Worm (Caenorhabditis elegans) whole organism, late embryonic: ENCODE measurements around the gene Y73B6BL.270.

ENCODE experiments used
- C38D4.7 ChIP-seq: fragments of 200-800 bp; sonication (Bioruptor generic); optimal IDR thresholded peaks from 2 replicates; lab custom pipeline; 2018; ENCODE audit warnings: mild to moderate bottlenecking, missing genetic modification characterization, moderate library complexity, missing compliant biosample characterization
- F13H6.1 ChIP-seq: sonication (generic microtip); optimal IDR thresholded peaks from 2 replicates; lab custom pipeline; 2016; ENCODE audit warnings: missing genetic modification characterization, missing compliant biosample characterization
- K02D7.2 ChIP-seq: sonication (generic microtip); optimal IDR thresholded peaks from 2 replicates; lab custom pipeline; 2017; ENCODE audit warnings: mild to moderate bottlenecking, missing genetic modification characterization, missing compliant biosample characterization
- ahr-1 ChIP-seq: sonication (generic microtip); optimal IDR thresholded peaks from 2 replicates; lab custom pipeline; 2016; ENCODE audit warnings: missing genetic modification characterization, missing compliant biosample characterization
- ama-1 ChIP-seq: fragments of 150-350 bp; optimal IDR thresholded peaks from 2 replicates; lab custom pipeline; 2014
- ceh-14 ChIP-seq: sonication (generic microtip); optimal IDR thresholded peaks from 2 replicates; lab custom pipeline; 2016; ENCODE audit warnings: missing genotype, missing genetic modification characterization, missing compliant biosample characterization
- ceh-18 ChIP-seq: sonication (generic microtip); optimal IDR thresholded peaks from 2 replicates; lab custom pipeline; 2016; ENCODE audit warnings: missing genetic modification characterization, missing compliant biosample characterization
- ceh-19 ChIP-seq: fragments of 200-800 bp; sonication (Bioruptor generic); optimal IDR thresholded peaks from 2 replicates; lab custom pipeline; 2018; ENCODE audit warnings: mild to moderate bottlenecking, missing genetic modification characterization, missing compliant biosample characterization
- ceh-22 ChIP-seq: sonication (generic microtip); optimal IDR thresholded peaks from 2 replicates; lab custom pipeline; 2017; ENCODE audit warnings: missing biosample characterization, missing genetic modification characterization
- ceh-24 ChIP-seq: sonication (generic microtip); optimal IDR thresholded peaks from 2 replicates; lab custom pipeline; 2016; ENCODE audit warnings: mild to moderate bottlenecking, missing genetic modification characterization, missing compliant biosample characterization
- ceh-30 ChIP-seq: fragments of 150-350 bp; optimal IDR thresholded peaks from 2 replicates; lab custom pipeline; 2014; ENCODE audit warnings: missing biosample characterization, missing genetic modification characterization
- ceh-31 ChIP-seq: sonication (generic microtip); optimal IDR thresholded peaks from 2 replicates; lab custom pipeline; 2016; ENCODE audit warnings: missing genetic modification characterization, missing compliant biosample characterization
- ceh-34 ChIP-seq: sonication (generic microtip); optimal IDR thresholded peaks from 2 replicates; lab custom pipeline; 2016; ENCODE audit warnings: mild to moderate bottlenecking, missing genetic modification characterization, missing compliant biosample characterization
- ceh-45 ChIP-seq: fragments of 200-800 bp; sonication (Bioruptor generic); IDR thresholded peaks from 2 replicates; pipeline ENCODE4 v1.3.6; 2022; ENCODE audit warnings: missing genetic modification reagents, missing genetic modification characterization, missing compliant biosample characterization
- ceh-6 ChIP-seq: fragments of 200-800 bp; sonication (Bioruptor generic); optimal IDR thresholded peaks from 2 replicates; lab custom pipeline; 2018; ENCODE audit warnings: mild to moderate bottlenecking, missing genetic modification characterization, missing compliant biosample characterization
- dmd-4 ChIP-seq: sonication (generic microtip); optimal IDR thresholded peaks from 2 replicates; lab custom pipeline; 2016; ENCODE audit warnings: borderline replicate concordance, missing genetic modification characterization, missing compliant biosample characterization
- dve-1 ChIP-seq: sonication (generic microtip); optimal IDR thresholded peaks from 2 replicates; lab custom pipeline; 2017; ENCODE audit warnings: antibody characterized with exemption, mild to moderate bottlenecking, missing genetic modification characterization, missing compliant biosample characterization
- elt-4 ChIP-seq: sonication (generic microtip); optimal IDR thresholded peaks from 2 replicates; lab custom pipeline; 2016; ENCODE audit warnings: missing genetic modification characterization, missing compliant biosample characterization
- ets-4 ChIP-seq: sonication (generic microtip); optimal IDR thresholded peaks from 2 replicates; lab custom pipeline; 2016; ENCODE audit warnings: missing genetic modification characterization, missing compliant biosample characterization
- fkh-6 ChIP-seq: sonication (generic microtip); optimal IDR thresholded peaks from 2 replicates; lab custom pipeline; 2016; ENCODE audit warnings: missing genetic modification characterization, missing compliant biosample characterization
- gmeb-2 ChIP-seq: sonication (generic microtip); optimal IDR thresholded peaks from 2 replicates; lab custom pipeline; 2016; ENCODE audit warnings: missing genetic modification characterization, inconsistent platforms, missing compliant biosample characterization
- hlh-13 ChIP-seq: fragments of 200-800 bp; sonication (Bioruptor generic); optimal IDR thresholded peaks from 2 replicates; lab custom pipeline; 2018; ENCODE audit warnings: mild to moderate bottlenecking, missing genetic modification characterization, missing compliant biosample characterization
- hlh-15 ChIP-seq: sonication (generic microtip); optimal IDR thresholded peaks from 2 replicates; lab custom pipeline; 2016; ENCODE audit warnings: missing genetic modification characterization, missing compliant biosample characterization
- hlh-30 ChIP-seq: sonication (generic microtip); optimal IDR thresholded peaks from 2 replicates; lab custom pipeline; 2017; ENCODE audit warnings: antibody characterized with exemption, missing genetic modification characterization, missing compliant biosample characterization; ENCODE audit not compliant: insufficient read depth
- hlh-6 ChIP-seq: sonication (generic microtip); optimal IDR thresholded peaks from 2 replicates; lab custom pipeline; 2016; ENCODE audit warnings: missing genotype, missing genetic modification characterization, missing compliant biosample characterization
- hlh-8 ChIP-seq: sonication (generic microtip); optimal IDR thresholded peaks from 2 replicates; lab custom pipeline; 2016; ENCODE audit warnings: missing genotype, missing genetic modification characterization, missing compliant biosample characterization
- lim-6 ChIP-seq: sonication (generic microtip); optimal IDR thresholded peaks from 2 replicates; lab custom pipeline; 2016; ENCODE audit warnings: missing genetic modification characterization, missing compliant biosample characterization
- lin-11 ChIP-seq: fragments of 200-800 bp; sonication (Bioruptor generic); optimal IDR thresholded peaks from 2 replicates; lab custom pipeline; 2018; ENCODE audit warnings: mild to moderate bottlenecking, missing genetic modification characterization, missing compliant biosample characterization
- madf-2 ChIP-seq: sonication (generic microtip); optimal IDR thresholded peaks from 2 replicates; lab custom pipeline; 2017; ENCODE audit warnings: missing genetic modification characterization, missing compliant biosample characterization
- nfya-1 ChIP-seq: sonication (generic microtip); optimal IDR thresholded peaks from 2 replicates; lab custom pipeline; 2017; ENCODE audit warnings: missing genetic modification characterization, mild to moderate bottlenecking, missing compliant biosample characterization, antibody characterized with exemption, moderate library complexity
- pag-3 ChIP-seq: sonication (generic microtip); optimal IDR thresholded peaks from 2 replicates; lab custom pipeline; 2016; ENCODE audit warnings: missing compliant biosample characterization, missing genetic modification characterization, borderline replicate concordance
- pat-9 ChIP-seq: fragments of 200-800 bp; sonication (Bioruptor generic); optimal IDR thresholded peaks from 2 replicates; lab custom pipeline; 2018; ENCODE audit warnings: mild to moderate bottlenecking, missing genetic modification characterization, moderate library complexity, missing compliant biosample characterization
- pax-1 ChIP-seq: fragments of 150-350 bp; optimal IDR thresholded peaks from 2 replicates; lab custom pipeline; 2014; ENCODE audit warnings: missing biosample characterization, missing genetic modification characterization
- pha-2 ChIP-seq: sonication (generic microtip); optimal IDR thresholded peaks from 2 replicates; lab custom pipeline; 2017; ENCODE audit warnings: mild to moderate bottlenecking, missing genetic modification characterization, missing compliant biosample characterization
- pros-1 ChIP-seq: fragments of 150-350 bp; optimal IDR thresholded peaks from 2 replicates; lab custom pipeline; 2014; ENCODE audit warnings: missing biosample characterization, missing genetic modification reagents, missing genetic modification characterization
- ref-2 ChIP-seq: sonication (generic microtip); optimal IDR thresholded peaks from 2 replicates; lab custom pipeline; 2016; ENCODE audit warnings: missing genetic modification characterization, missing compliant biosample characterization
- rnt-1 ChIP-seq: sonication (generic microtip); optimal IDR thresholded peaks from 2 replicates; lab custom pipeline; 2016; ENCODE audit warnings: missing genetic modification characterization, missing compliant biosample characterization
- sdc-2 ChIP-seq: sonication (generic microtip); optimal IDR thresholded peaks from 2 replicates; lab custom pipeline; 2016; ENCODE audit warnings: missing genotype, missing genetic modification characterization, missing compliant biosample characterization
- sox-2 ChIP-seq: fragments of 200-800 bp; sonication (Bioruptor generic); IDR thresholded peaks from 2 replicates; pipeline ENCODE4 v1.3.6; 2022; ENCODE audit warnings: missing genetic modification reagents, missing genetic modification characterization, missing compliant biosample characterization
- sox-4 ChIP-seq: sonication (generic microtip); optimal IDR thresholded peaks from 2 replicates; lab custom pipeline; 2017; ENCODE audit warnings: mild to moderate bottlenecking, missing genetic modification characterization, inconsistent platforms, missing compliant biosample characterization
- tbx-2 ChIP-seq: sonication (generic microtip); optimal IDR thresholded peaks from 2 replicates; lab custom pipeline; 2016; ENCODE audit warnings: missing genetic modification characterization, missing compliant biosample characterization
- tbx-7 ChIP-seq: sonication (generic microtip); optimal IDR thresholded peaks from 2 replicates; lab custom pipeline; 2016; ENCODE audit warnings: missing genotype, missing genetic modification characterization, missing compliant biosample characterization
- ttx-3 ChIP-seq: sonication (generic microtip); optimal IDR thresholded peaks from 2 replicates; lab custom pipeline; 2016; ENCODE audit warnings: missing genetic modification reagents, missing genetic modification characterization, missing compliant biosample characterization
- unc-3 ChIP-seq, 2 experiments: fragments of 200-800 bp in 1 of 2; sonication (Bioruptor generic) in 1 of 2; sonication (generic microtip) in 1 of 2; conservative IDR thresholded peaks in 1 of 2; optimal IDR thresholded peaks in 1 of 2; 2 replicates each; pipeline versions ENCODE4 v1.3.6 to Lab custom; 2016 to 2022; ENCODE audit warnings: missing compliant biosample characterization in 2 of 2, missing genetic modification characterization in 2 of 2, missing genetic modification reagents in 1 of 2
- unc-42 ChIP-seq: sonication (generic microtip); optimal IDR thresholded peaks from 2 replicates; lab custom pipeline; 2016; ENCODE audit warnings: missing genotype, missing genetic modification characterization, missing compliant biosample characterization
- unc-55 ChIP-seq: sonication (generic microtip); optimal IDR thresholded peaks from 2 replicates; lab custom pipeline; 2017; ENCODE audit warnings: missing biosample characterization, missing genetic modification reagents, missing genetic modification characterization
- unc-86 ChIP-seq: sonication (generic microtip); optimal IDR thresholded peaks from 2 replicates; lab custom pipeline; 2016; ENCODE audit warnings: missing genetic modification characterization, missing compliant biosample characterization
- zip-5 ChIP-seq: sonication (generic microtip); optimal IDR thresholded peaks from 2 replicates; lab custom pipeline; 2016; ENCODE audit warnings: missing genetic modification characterization, missing compliant biosample characterization

The Y73B6BL.270 gene

ce11 chrIV:6321667-6322066 is 43.5 kb upstream of the Y73B6BL.270 start, which contains the start of gene Y73B6BL.29 (continued):
- TF ChIP-seq lim-6 (tag; lab: Kevin White, UChicago) (peak; percentile 32), ceh-18 (tag; lab: Kevin White, UChicago) (peak; percentile 27), ceh-34 (tag; lab: Kevin White, UChicago) (peak; percentile 13), nfya-1 (tag; lab: Kevin White, UChicago) (peak; percentile 50), K02D7.2 (no peak), hlh-8 (tag; lab: Kevin White, UChicago) (peak; percentile 86), ttx-3 (peak; percentile 54), ceh-45 (no peak), unc-86 (tag; lab: Kevin White, UChicago) (peak; percentile 12), zip-5 (tag; lab: Kevin White, UChicago) (peak; percentile 84), ceh-14 (tag; lab: Kevin White, UChicago) (peak; percentile 56), pros-1 (no peak), pax-1 (tag; lab: Kevin White, UChicago) (peak; percentile 63), pat-9 (no peak), ahr-1 (tag; lab: Kevin White, UChicago) (no peak), gmeb-2 (tag; lab: Kevin White, UChicago) (peak; percentile 18), C38D4.7 (GFP tag; lab: Kevin White, UChicago) (no peak), ceh-19 (GFP tag; lab: Kevin White, UChicago) (peak; percentile 56)

ce11 chrIV:6323654-6324224 is 41.4 kb upstream of the Y73B6BL.270 start, which contains the start of gene sqd-1:
Gene sqd-1 (plus strand): TSS chrIV:6324174.
- TF ChIP-seq madf-2 (tag; lab: Kevin White, UChicago): peak; percentile 80
- TF ChIP-seq ceh-18 (tag; lab: Kevin White, UChicago): peak; percentile 87
- TF ChIP-seq fkh-6: no peak
- no peak for TF ChIP-seq K02D7.2
- peak; percentile 39 for TF ChIP-seq pros-1
- peak; percentile 81 for TF ChIP-seq rnt-1 (tag; lab: Kevin White, UChicago)
- no peak for TF ChIP-seq ceh-24 (tag; lab: Kevin White, UChicago)
- TF ChIP-seq sox-2 (GFP tag; lab: Robert Waterston, UW): no peak
- no peak for TF ChIP-seq elt-4 (tag; lab: Kevin White, UChicago)
- TF ChIP-seq tbx-2 (tag; lab: Kevin White, UChicago): peak; percentile 83
- TF ChIP-seq sdc-2: peak; percentile 0
- TF ChIP-seq ets-4: peak; percentile 54
- peak; percentile 90 for TF ChIP-seq ceh-31
- TF ChIP-seq ahr-1 (tag; lab: Kevin White, UChicago): no peak
- TF ChIP-seq F13H6.1 (tag; lab: Kevin White, UChicago): peak; percentile 44
- peak; percentile 39 for TF ChIP-seq sox-4 (tag; lab: Kevin White, UChicago)
- peak; percentile 80 for TF ChIP-seq ref-2 (tag; lab: Kevin White, UChicago)
- TF ChIP-seq hlh-30 (tag; lab: Kevin White, UChicago): peak; percentile 60
- TF ChIP-seq unc-42 (tag; lab: Kevin White, UChicago): peak; percentile 81
- peak; percentile 66 for TF ChIP-seq dve-1 (tag; lab: Kevin White, UChicago)
- no peak for TF ChIP-seq tbx-7 (tag; lab: Kevin White, UChicago)
- no peak for TF ChIP-seq pag-3
- peak; percentile 57 for TF ChIP-seq pax-1 (tag; lab: Kevin White, UChicago)
- no peak for TF ChIP-seq dmd-4 (tag; lab: Kevin White, UChicago)
- no peak for TF ChIP-seq hlh-15 (tag; lab: Kevin White, UChicago)
- TF ChIP-seq lim-6 (tag; lab: Kevin White, UChicago): no peak
- no peak for TF ChIP-seq hlh-13
- TF ChIP-seq pha-2 (tag; lab: Kevin White, UChicago): no peak
- no peak for TF ChIP-seq ceh-45
- TF ChIP-seq ceh-6: peak; percentile 26
- no peak for TF ChIP-seq ttx-3
- no peak for TF ChIP-seq lin-11 (tag; lab: Kevin White, UChicago)
- peak; percentile 34 for TF ChIP-seq unc-55
- TF ChIP-seq hlh-8 (tag; lab: Kevin White, UChicago): peak; percentile 21
- TF ChIP-seq unc-86 (tag; lab: Kevin White, UChicago): peak; percentile 59
- TF ChIP-seq gmeb-2 (tag; lab: Kevin White, UChicago): peak; percentile 44
- TF ChIP-seq nfya-1 (tag; lab: Kevin White, UChicago): peak; percentile 91
- TF ChIP-seq ceh-30: peak; percentile 16
- no peak for TF ChIP-seq ceh-22
- no peak for TF ChIP-seq ama-1 (lab: Kevin White, UChicago)
- peak; percentile 33 for TF ChIP-seq hlh-6
- peak; percentile 71 for TF ChIP-seq ceh-34 (tag; lab: Kevin White, UChicago)
- no peak for TF ChIP-seq unc-3 (GFP tag; conservative IDR thresholded peaks at IDR 0.05; lab: Robert Waterston, UW)
- no peak for TF ChIP-seq unc-3 (tag; optimal IDR thresholded peaks at IDR 0.05; lab: Kevin White, UChicago)
